Fruit fly (Drosophila melanogaster): ENCODE data around the gene RpS13.
A peak's percentile ranks its signal among the peaks of the same experiment; 100 is the strongest.

Gene RpS13

DNA sequence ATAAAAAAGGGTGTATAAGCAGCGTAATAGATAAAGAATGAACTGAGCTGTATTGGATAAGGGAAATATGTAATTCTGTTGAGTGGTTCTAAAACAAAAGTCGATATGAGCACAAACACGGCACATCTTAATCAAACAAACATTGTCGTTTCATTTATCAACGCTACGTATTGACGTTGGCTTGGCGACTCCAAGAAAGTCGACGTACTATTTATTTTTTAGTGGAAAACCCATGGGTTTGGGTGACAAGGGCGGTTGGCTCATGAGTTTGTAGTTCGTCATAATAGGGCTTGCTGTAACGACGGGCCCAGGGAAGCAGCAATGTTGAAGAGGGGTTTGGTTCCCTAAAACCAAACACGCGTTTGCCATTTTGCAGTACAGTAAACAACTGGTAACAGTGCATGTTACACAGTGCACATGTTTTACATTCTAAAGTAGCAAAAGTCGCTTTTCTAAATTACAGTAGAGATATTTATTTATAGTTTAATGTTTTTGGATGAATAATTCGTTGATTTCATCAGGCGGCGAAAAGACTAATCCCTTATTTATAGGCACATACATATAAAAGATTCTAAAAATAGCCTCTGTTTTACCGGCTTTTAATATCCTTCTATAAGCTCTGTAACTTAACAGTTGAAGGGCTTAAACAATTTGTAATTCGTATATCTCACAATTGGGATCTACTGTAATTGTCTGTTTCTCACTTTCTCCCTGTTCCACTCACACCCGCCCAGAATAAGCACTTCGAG lies 3.1 kb downstream of the RpS13 start (continued):
- TF ChIP-seq CG8281 (tag; optimal IDR thresholded peaks at IDR 0.05) (no peak), Lim3 (GFP tag; IDR thresholded peaks at IDR 0.05) (no peak), sens (GFP tag) (peak; percentile 82), CG15696 (tag; optimal IDR thresholded peaks at IDR 0.05) (no peak), CG12236 (GFP tag; optimal IDR thresholded peaks at IDR 0.05) (no peak), CG16815 (GFP tag; optimal IDR thresholded peaks at IDR 0.05) (peak; percentile 20), CG9727 (GFP tag; optimal IDR thresholded peaks at IDR 0.05) (peak; percentile 45), BtbVII (GFP tag; optimal IDR thresholded peaks at IDR 0.05) (no peak), CG12299 (tag; optimal IDR thresholded peaks at IDR 0.05) (peak; percentile 13), ci (GFP tag; IDR thresholded peaks at IDR 0.05) (no peak), CG17385 (GFP tag; optimal IDR thresholded peaks at IDR 0.05) (peak; percentile 10), Med (GFP tag) (peak; percentile 77), CG6689 (GFP tag; IDR thresholded peaks at IDR 0.05) (no peak), tin (GFP tag; optimal IDR thresholded peaks at IDR 0.05) (no peak), Blimp-1 (GFP tag; optimal IDR thresholded peaks at IDR 0.05) (peak; percentile 50), CG10979 (tag; optimal IDR thresholded peaks at IDR 0.05) (peak; percentile 35), D (optimal IDR thresholded peaks at IDR 0.05) (no peak), D (GFP tag; optimal IDR thresholded peaks at IDR 0.05) (peak; percentile 46), CG32532 (GFP tag; IDR thresholded peaks at IDR 0.05) (peak; percentile 28; the same call in 1 of the 2 replicates), kni (GFP tag; optimal IDR thresholded peaks at IDR 0.05) (peak; percentile 46), pfk (GFP tag; optimal IDR thresholded peaks at IDR 0.05) (peak; percentile 12), CG9215 (GFP tag; IDR thresholded peaks at IDR 0.05) (no peak), sima (GFP tag; optimal IDR thresholded peaks at IDR 0.05) (no peak), fru (optimal IDR thresholded peaks at IDR 0.05) (no peak), CG3281 (GFP tag; optimal IDR thresholded peaks at IDR 0.05) (peak; percentile 39), Eip74EF (GFP tag; optimal IDR thresholded peaks at IDR 0.05) (no peak), Sox100B (GFP tag; optimal IDR thresholded peaks at IDR 0.05) (peak; percentile 10), CG10267 (tag; optimal IDR thresholded peaks at IDR 0.05) (peak; percentile 15), Vsx1 (GFP tag; optimal IDR thresholded peaks at IDR 0.05) (no peak), Ssrp (tag; optimal IDR thresholded peaks at IDR 0.05) (peak; percentile 17), CG8089 (GFP tag; optimal IDR thresholded peaks at IDR 0.05) (no peak), NC2α (GFP tag; optimal IDR thresholded peaks at IDR 0.05) (no peak), CG31224 (GFP tag; IDR thresholded peaks at IDR 0.05) (peak; percentile 46; the same call in 1 of the 2 replicates), ro (GFP tag; IDR thresholded peaks at IDR 0.05) (no peak), Adf1 (GFP tag; IDR thresholded peaks at IDR 0.05) (no peak), Ets97D (GFP tag; optimal IDR thresholded peaks at IDR 0.05) (peak; percentile 19), grn (GFP tag; optimal IDR thresholded peaks at IDR 0.05) (no peak), CG4328 (GFP tag; optimal IDR thresholded peaks at IDR 0.05) (peak; percentile 1), Dip3 (GFP tag; optimal IDR thresholded peaks at IDR 0.05) (peak; percentile 26), sens-2 (GFP tag; IDR thresholded peaks at IDR 0.05) (no peak), CG30403 (GFP tag; optimal IDR thresholded peaks at IDR 0.05) (peak; percentile 40), nom (GFP tag; optimal IDR thresholded peaks at IDR 0.05) (peak; percentile 2), so (GFP tag; IDR thresholded peaks at IDR 0.05) (no peak), CG17568 (GFP tag; optimal IDR thresholded peaks at IDR 0.05) (peak; percentile 3), twi (tag; optimal IDR thresholded peaks at IDR 0.05) (no peak), croc (GFP tag; conservative IDR thresholded peaks at IDR 0.05) (no peak), zfh2 (GFP tag; optimal IDR thresholded peaks at IDR 0.05) (peak; percentile 27), CG2129 (GFP tag; IDR thresholded peaks at IDR 0.05; ENCODE audit: partially characterized antibody) (no peak), Drgx (GFP tag; IDR thresholded peaks at IDR 0.05) (no peak), CG14710 (tag; optimal IDR thresholded peaks at IDR 0.05) (peak; percentile 7)

All from whole organism, embryonic.